Fruit fly (Drosophila melanogaster): Measurements from ENCODE around the gene CG14708.

The CG14708 gene

dm6 chr3R:11553845-11554244 lies at the start of gene CG14708:
Gene CG14708, plus strand, starts transcription at chr3R:11554145.
- no peak for TF ChIP-seq CG17801 (GFP tag; optimal IDR thresholded peaks at IDR 0.05; ENCODE audit: partially characterized antibody)

- TF ChIP-seq CG17801 (GFP tag; optimal IDR thresholded peaks at IDR 0.05; ENCODE audit: partially characterized antibody): no peak
Measured at dm6 chr3R:11531893-11532292, 22.1 kb upstream of the CG14708 start.

dm6 chr3R:11542899-11543619 lies 10.9 kb upstream of the CG14708 start, which contains the start of gene dpr4:
Gene dpr4, minus strand, starts transcription at chr3R:11542949.
- no peak for TF ChIP-seq CG17801 (GFP tag; optimal IDR thresholded peaks at IDR 0.05; ENCODE audit: partially characterized antibody)

- no peak for TF ChIP-seq CG17801 (GFP tag; optimal IDR thresholded peaks at IDR 0.05; ENCODE audit: partially characterized antibody)
Measured at dm6 chr3R:11544150-11544549, 9.8 kb upstream of the CG14708 start.

dm6 chr3R:11551071-11551470 lies 2.9 kb upstream of the CG14708 start:
- TF ChIP-seq CG17801 (GFP tag; optimal IDR thresholded peaks at IDR 0.05; ENCODE audit: partially characterized antibody): no peak

- TF ChIP-seq CG17801 (GFP tag; optimal IDR thresholded peaks at IDR 0.05; ENCODE audit: partially characterized antibody): no peak
Measured at dm6 chr3R:11554982-11555381, 1.0 kb downstream of the CG14708 start.

dm6 chr3R:11557492-11557965 lies 3.6 kb downstream of the CG14708 start, which contains the start of gene CG10898:
Gene CG10898, plus strand, starts transcription at chr3R:11557776.
- peak; percentile 69 for TF ChIP-seq CG17801 (GFP tag; optimal IDR thresholded peaks at IDR 0.05; ENCODE audit: partially characterized antibody)

dm6 chr3R:11561648-11562047 lies 7.7 kb downstream of the CG14708 start:
- TF ChIP-seq CG17801 (GFP tag; optimal IDR thresholded peaks at IDR 0.05; ENCODE audit: partially characterized antibody): no peak

dm6 chr3R:11562326-11563109 lies 8.6 kb downstream of the CG14708 start:
- peak; percentile 95 for TF ChIP-seq CG17801 (GFP tag; optimal IDR thresholded peaks at IDR 0.05; ENCODE audit: partially characterized antibody)

dm6 chr3R:11563147-11563546 lies 9.2 kb downstream of the CG14708 start:
- TF ChIP-seq CG17801 (GFP tag; optimal IDR thresholded peaks at IDR 0.05; ENCODE audit: partially characterized antibody): no peak

dm6 chr3R:11564792-11565402 lies 11.0 kb downstream of the CG14708 start:
- TF ChIP-seq CG17801 (GFP tag; optimal IDR thresholded peaks at IDR 0.05; ENCODE audit: partially characterized antibody): no peak

dm6 chr3R:11566769-11567570 lies 13.0 kb downstream of the CG14708 start, which contains the start of the genes fabp and sea:
Gene fabp, minus strand, starts transcription at chr3R:11567054.
Gene sea, minus strand, starts transcription at chr3R:11567054.
- peak; percentile 91 for TF ChIP-seq CG17801 (GFP tag; optimal IDR thresholded peaks at IDR 0.05; ENCODE audit: partially characterized antibody)

dm6 chr3R:11568873-11569450 lies 15.0 kb downstream of the CG14708 start, which contains the start of gene Mrp4:
Gene Mrp4, plus strand, starts transcription at chr3R:11569250.
- TF ChIP-seq CG17801 (GFP tag; optimal IDR thresholded peaks at IDR 0.05; ENCODE audit: partially characterized antibody): peak; percentile 78

dm6 chr3R:11569993-11570392 lies 16.0 kb downstream of the CG14708 start:
- TF ChIP-seq CG17801 (GFP tag; optimal IDR thresholded peaks at IDR 0.05; ENCODE audit: partially characterized antibody): no peak

Data from ovary, adult (tissue).